Fruit fly (Drosophila melanogaster): ENCODE data around the gene CG11693.

DNA sequence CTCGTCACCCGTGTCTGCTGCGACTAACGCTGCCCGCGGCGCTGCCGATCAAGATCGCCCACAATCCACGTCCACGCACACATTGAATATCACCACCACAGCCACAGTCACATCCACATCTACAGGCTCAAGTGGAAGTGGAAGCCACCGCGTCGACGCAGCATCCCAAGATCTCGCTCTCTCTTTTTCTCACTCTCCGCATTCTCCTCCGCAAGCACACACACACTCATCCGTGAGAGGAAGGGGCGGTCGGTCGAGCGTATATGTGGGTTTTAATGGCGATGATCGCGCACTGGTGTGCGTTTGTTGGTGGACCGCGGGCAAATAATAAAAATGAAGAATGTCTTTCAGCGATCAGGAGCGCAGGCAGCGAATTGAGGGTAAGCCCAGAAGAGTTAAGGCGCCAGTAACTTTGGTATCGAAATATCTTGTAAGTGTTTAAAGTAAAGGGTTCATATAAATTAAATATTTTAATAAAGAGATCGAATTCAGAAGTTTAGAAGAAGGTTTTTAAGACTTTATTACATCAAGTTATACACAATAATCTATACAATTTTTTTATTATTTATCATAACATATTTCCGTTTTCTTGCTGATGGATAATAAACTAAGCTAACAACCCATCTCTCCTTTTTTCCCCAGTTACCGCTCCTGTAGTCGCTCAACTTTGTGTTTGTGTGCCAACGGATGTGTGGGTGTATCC is 23.3 kb upstream of the CG11693 start, which contains the start of gene Poxm:
- TF ChIP-seq vvl (GFP tag; IDR thresholded peaks at IDR 0.05) (peak; percentile 89), lab (GFP tag; optimal IDR thresholded peaks at IDR 0.05) (peak; percentile 77), CG11696 (GFP tag; IDR thresholded peaks at IDR 0.05) (peak; percentile 66)

Measured in whole organism, embryonic.